Fruit fly (Drosophila melanogaster): Measurements from ENCODE around the gene mRpS9.

- TF ChIP-seq tj (GFP tag; optimal IDR thresholded peaks at IDR 0.05) = no peak
- TF ChIP-seq pad (GFP tag; optimal IDR thresholded peaks at IDR 0.05) = no peak
- TF ChIP-seq CG5204 (GFP tag; optimal IDR thresholded peaks at IDR 0.05) = no peak
- no peak for TF ChIP-seq CG7045 (GFP tag; optimal IDR thresholded peaks at IDR 0.05)
- no peak for TF ChIP-seq CG1620 (GFP tag; optimal IDR thresholded peaks at IDR 0.05)
- no peak for TF ChIP-seq Clk (GFP tag; optimal IDR thresholded peaks at IDR 0.05)
- TF ChIP-seq kay (GFP tag; ENCODE audit: borderline replicate concordance) = no peak
- TF ChIP-seq ovo (GFP tag; optimal IDR thresholded peaks at IDR 0.05) = no peak
- no peak for TF ChIP-seq CG7101 (tag; optimal IDR thresholded peaks at IDR 0.05)
- no peak for TF ChIP-seq Hr96 (GFP tag; optimal IDR thresholded peaks at IDR 0.05)
- TF ChIP-seq toe (GFP tag; optimal IDR thresholded peaks at IDR 0.05) = no peak
- no peak for TF ChIP-seq CG12768 (GFP tag; optimal IDR thresholded peaks at IDR 0.05)
- no peak for TF ChIP-seq cic (GFP tag; optimal IDR thresholded peaks at IDR 0.05)
- no peak for TF ChIP-seq Crg-1 (GFP tag; optimal IDR thresholded peaks at IDR 0.05)
Measured at dm6 chr3R:7884433-7884832, 18.0 kb downstream of the mRpS9 start.
